Worm (Caenorhabditis elegans): ENCODE measurements around the gene DH11.2.
A peak's percentile ranks its signal among the peaks of the same experiment; 100 is the strongest.

The DH11.2 gene

DNA sequence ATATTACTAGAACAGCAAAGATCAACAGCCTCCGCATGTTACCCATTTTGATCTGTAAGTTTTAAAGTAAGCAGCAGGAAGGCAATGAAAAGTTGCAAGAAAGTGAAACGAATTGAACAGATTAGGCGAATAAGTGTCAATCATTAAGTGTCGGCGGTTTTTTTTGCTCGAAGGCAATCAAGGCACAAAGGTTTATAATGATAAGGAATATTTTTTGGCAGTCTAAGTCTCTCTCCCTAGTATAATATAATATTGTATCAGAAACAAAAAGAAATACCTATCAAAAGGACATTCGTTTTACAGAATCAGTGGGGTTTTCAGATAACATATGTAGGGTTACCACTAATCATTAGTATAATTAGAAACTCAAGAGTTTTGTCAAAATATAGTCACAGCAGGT lies 20.0 kb downstream of the DH11.2 start, which contains the start of gene nrf-6:
Gene nrf-6, minus strand, starts transcription at position 52 of the 400 bp plus-strand sequence.
- no peak for TF ChIP-seq zip-8 (tag; optimal IDR thresholded peaks at IDR 0.05)
- no peak for TF ChIP-seq drap-1 (GFP tag; optimal IDR thresholded peaks at IDR 0.05)
- no peak for TF ChIP-seq tbx-8 (GFP tag; optimal IDR thresholded peaks at IDR 0.05)
- no peak for TF ChIP-seq blmp-1 (tag; optimal IDR thresholded peaks at IDR 0.05)
- no peak for TF ChIP-seq lin-13 (tag; optimal IDR thresholded peaks at IDR 0.05)
- TF ChIP-seq sem-2 (GFP tag; optimal IDR thresholded peaks at IDR 0.05), result no peak
- TF ChIP-seq bed-3 (GFP tag; optimal IDR thresholded peaks at IDR 0.05), result no peak
- TF ChIP-seq sptf-1 (tag; optimal IDR thresholded peaks at IDR 0.05), result no peak
- no peak for TF ChIP-seq unc-39 (tag; optimal IDR thresholded peaks at IDR 0.05)
- no peak for TF ChIP-seq ceh-83 (GFP tag; optimal IDR thresholded peaks at IDR 0.05)
- no peak for TF ChIP-seq cnd-1 (tag; optimal IDR thresholded peaks at IDR 0.05)
- TF ChIP-seq unc-120 (tag; optimal IDR thresholded peaks at IDR 0.05; ENCODE audit: poor library complexity, severe bottlenecking), result no peak
- TF ChIP-seq mab-5 (tag; optimal IDR thresholded peaks at IDR 0.05), result no peak
- no peak for TF ChIP-seq ces-1 (GFP tag; optimal IDR thresholded peaks at IDR 0.05)
- TF ChIP-seq lin-32 (GFP tag; optimal IDR thresholded peaks at IDR 0.05), result no peak

DNA sequence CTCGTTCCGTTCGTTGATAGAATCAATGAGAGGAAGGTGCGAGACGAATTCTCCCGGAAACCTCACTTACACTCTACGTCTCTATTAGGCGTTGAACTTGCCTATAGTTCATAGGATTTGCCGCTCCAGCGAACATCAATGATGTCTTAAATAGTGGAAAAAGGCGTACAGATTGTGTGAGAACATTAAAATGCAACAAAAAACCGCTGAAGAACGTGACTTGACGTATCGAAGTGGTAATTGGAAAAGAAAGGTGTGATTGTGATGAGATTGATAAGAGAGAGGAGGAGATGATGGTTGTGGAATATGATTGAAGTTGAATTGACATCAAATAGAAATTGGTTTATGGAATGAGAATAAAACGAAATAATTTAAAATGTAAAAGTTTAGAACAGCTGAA lies 21.4 kb downstream of the DH11.2 start:
- TF ChIP-seq ceh-43 (GFP tag; optimal IDR thresholded peaks at IDR 0.05), result no peak
- TF ChIP-seq ceh-83 (GFP tag; optimal IDR thresholded peaks at IDR 0.05), result peak; percentile 7

DNA sequence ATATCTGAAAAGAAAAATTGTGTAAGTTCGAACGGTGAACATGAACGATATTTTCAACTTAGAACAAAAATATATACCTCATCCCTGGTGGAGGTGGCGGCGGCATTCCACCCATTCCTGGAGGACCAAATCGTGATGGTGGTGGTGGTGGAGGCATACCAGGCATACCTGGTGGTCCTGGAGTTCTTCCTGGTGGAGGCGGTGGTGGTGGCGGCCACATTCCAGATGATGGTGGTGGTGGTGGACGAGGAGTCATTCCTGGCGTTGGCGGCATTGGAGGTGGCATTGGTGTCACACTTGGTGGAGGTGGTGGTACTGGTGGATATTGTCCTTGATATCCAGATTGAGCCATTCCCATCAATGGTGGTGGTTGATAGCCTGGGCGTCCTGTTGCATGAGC lies 22.0 kb downstream of the DH11.2 start:
- TF ChIP-seq blmp-1 (tag; optimal IDR thresholded peaks at IDR 0.05), result no peak
- TF ChIP-seq zip-8 (tag; optimal IDR thresholded peaks at IDR 0.05), result no peak
- no peak for TF ChIP-seq unc-120 (tag; optimal IDR thresholded peaks at IDR 0.05; ENCODE audit: poor library complexity, severe bottlenecking)
- no peak for TF ChIP-seq drap-1 (GFP tag; optimal IDR thresholded peaks at IDR 0.05)
- no peak for TF ChIP-seq mls-2 (tag; optimal IDR thresholded peaks at IDR 0.05)
- no peak for TF ChIP-seq ham-2 (GFP tag; optimal IDR thresholded peaks at IDR 0.05)
- no peak for TF ChIP-seq bed-3 (GFP tag; optimal IDR thresholded peaks at IDR 0.05)
- TF ChIP-seq M03D4.4 (tag; optimal IDR thresholded peaks at IDR 0.05), result no peak
- TF ChIP-seq nhr-2 (tag; optimal IDR thresholded peaks at IDR 0.05), result no peak
- no peak for TF ChIP-seq lin-32 (GFP tag; optimal IDR thresholded peaks at IDR 0.05)
- TF ChIP-seq sptf-1 (tag; optimal IDR thresholded peaks at IDR 0.05), result no peak
- no peak for TF ChIP-seq mep-1 (tag; optimal IDR thresholded peaks at IDR 0.05)
- TF ChIP-seq ceh-83 (GFP tag; optimal IDR thresholded peaks at IDR 0.05), result no peak
- no peak for TF ChIP-seq mab-5 (tag; optimal IDR thresholded peaks at IDR 0.05)
- no peak for TF ChIP-seq hlh-1 (tag; optimal IDR thresholded peaks at IDR 0.05)
- no peak for TF ChIP-seq ceh-43 (GFP tag; optimal IDR thresholded peaks at IDR 0.05)

DNA sequence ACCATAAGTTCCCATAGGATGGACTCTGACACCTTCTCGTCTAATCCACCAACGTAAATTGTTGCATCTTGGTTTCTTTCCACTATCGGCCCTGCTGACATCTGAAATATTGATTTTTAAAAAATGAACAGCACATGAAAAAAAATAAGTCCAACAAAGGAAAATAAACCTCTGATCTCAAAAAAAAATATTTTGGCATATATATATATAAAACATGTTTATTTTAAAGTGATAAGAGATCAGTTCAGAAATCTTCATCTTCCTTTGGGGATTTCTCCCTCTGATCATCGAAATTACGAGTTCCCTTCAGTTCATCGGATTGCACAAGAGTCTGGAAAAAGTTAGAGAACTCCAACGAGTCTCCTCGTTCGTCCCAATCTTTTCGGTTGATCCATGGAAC lies 23.1 kb downstream of the DH11.2 start, which contains the start of gene sap-49:
Gene sap-49, minus strand, starts transcription at position 101 of the 400 bp plus-strand sequence.
- TF ChIP-seq mab-5 (tag; optimal IDR thresholded peaks at IDR 0.05) (no peak), cnd-1 (tag; optimal IDR thresholded peaks at IDR 0.05) (no peak), ceh-43 (GFP tag; optimal IDR thresholded peaks at IDR 0.05) (no peak), ceh-39 (tag; optimal IDR thresholded peaks at IDR 0.05) (no peak), ceh-83 (GFP tag; optimal IDR thresholded peaks at IDR 0.05) (no peak), unc-62 (GFP tag; optimal IDR thresholded peaks at IDR 0.05) (no peak), hlh-1 (tag; optimal IDR thresholded peaks at IDR 0.05) (no peak), lin-32 (GFP tag; optimal IDR thresholded peaks at IDR 0.05) (no peak), bed-3 (GFP tag; optimal IDR thresholded peaks at IDR 0.05) (no peak), unc-120 (tag; optimal IDR thresholded peaks at IDR 0.05; ENCODE audit: poor library complexity, severe bottlenecking) (no peak)

DNA sequence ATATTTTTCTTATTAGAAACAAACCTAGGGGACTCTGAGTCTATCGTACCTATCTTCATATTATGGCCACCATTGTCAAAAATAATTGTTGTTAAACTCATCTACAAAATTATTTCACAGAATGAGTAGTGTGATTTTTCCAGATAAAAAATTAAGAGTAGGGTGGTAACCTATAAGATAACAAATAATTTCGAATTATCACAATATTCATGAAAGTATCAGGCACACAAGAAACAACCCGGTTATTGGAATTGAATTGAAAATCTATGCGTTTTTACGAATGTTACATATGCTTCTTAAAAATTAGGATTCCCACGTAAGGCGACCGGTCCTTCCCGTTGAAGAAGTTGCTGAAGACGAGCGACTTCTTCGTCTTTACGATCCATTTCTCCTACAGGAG lies 24.6 kb downstream of the DH11.2 start, which contains the start of gene arp-6:
Gene arp-6, minus strand, starts transcription at position 101 of the 400 bp plus-strand sequence.
- TF ChIP-seq lsy-2 (tag; optimal IDR thresholded peaks at IDR 0.05) (no peak), mep-1 (tag; optimal IDR thresholded peaks at IDR 0.05) (no peak), ztf-11 (tag; optimal IDR thresholded peaks at IDR 0.05) (no peak), hlh-1 (tag; optimal IDR thresholded peaks at IDR 0.05) (no peak), unc-120 (tag; optimal IDR thresholded peaks at IDR 0.05; ENCODE audit: poor library complexity, severe bottlenecking) (no peak)

DNA sequence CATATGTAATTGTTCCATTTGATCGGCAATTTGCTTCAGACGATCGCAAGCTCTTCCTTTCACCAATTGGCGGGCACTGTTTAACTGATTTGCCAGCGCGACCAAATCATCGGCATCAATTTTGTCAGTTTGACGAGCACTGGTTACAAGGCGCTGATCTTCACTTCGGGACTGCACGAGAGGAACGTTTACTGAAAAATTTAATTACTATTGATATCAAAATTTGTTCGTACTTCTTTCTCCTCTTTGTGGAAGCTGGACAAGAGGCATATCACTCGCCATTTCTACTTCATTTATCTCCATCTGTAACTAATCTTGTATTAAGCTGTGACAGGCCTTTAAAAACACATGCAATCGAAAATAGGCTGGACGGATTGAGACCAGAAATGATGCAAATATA lies 25.2 kb downstream of the DH11.2 start, which contains the start of gene C08B11.9:
Gene C08B11.9, minus strand, starts transcription at position 307 of the 400 bp plus-strand sequence.
- TF ChIP-seq nhr-12 (tag; optimal IDR thresholded peaks at IDR 0.05), result no peak
- no peak for TF ChIP-seq nhr-2 (tag; optimal IDR thresholded peaks at IDR 0.05)
- TF ChIP-seq sptf-1 (tag; optimal IDR thresholded peaks at IDR 0.05), result no peak
- TF ChIP-seq hlh-1 (tag; optimal IDR thresholded peaks at IDR 0.05), result no peak
- TF ChIP-seq unc-62 (GFP tag; optimal IDR thresholded peaks at IDR 0.05), result no peak
